Worm (Caenorhabditis elegans): ENCODE results near the gene lsm-7.
A peak's percentile ranks its signal among the peaks of the same experiment; 100 is the strongest.

The lsm-7 gene

DNA sequence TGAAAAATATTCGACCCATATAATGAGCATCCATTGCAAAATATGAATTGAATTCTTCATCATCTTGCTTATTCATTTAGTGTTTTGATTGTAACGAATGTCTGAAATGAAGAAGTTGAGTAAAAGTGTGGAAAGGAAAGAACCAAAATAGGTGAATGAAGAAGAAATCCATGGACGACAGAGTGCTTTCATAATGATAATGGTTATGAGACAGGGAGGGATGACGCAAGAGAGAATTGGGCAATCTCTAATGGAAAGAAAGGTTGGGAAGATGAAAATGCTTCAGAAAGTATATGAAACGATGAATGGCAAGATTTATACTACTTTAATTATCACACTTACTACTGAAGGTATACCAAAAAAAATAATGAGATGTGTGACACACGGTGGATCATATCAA is 29.0 kb upstream of the lsm-7 start, which contains the start of gene ZK596.3:
TSS of gene ZK596.3 (minus strand) at position 101 of the 400 bp plus-strand sequence.
- TF ChIP-seq mab-5 (tag; optimal IDR thresholded peaks at IDR 0.05) (no peak), elt-3 (tag; optimal IDR thresholded peaks at IDR 0.05) (no peak), dmd-4 (tag; optimal IDR thresholded peaks at IDR 0.05) (no peak), sma-3 (GFP tag; optimal IDR thresholded peaks at IDR 0.05) (no peak), ceh-16 (tag; optimal IDR thresholded peaks at IDR 0.05) (no peak)

DNA sequence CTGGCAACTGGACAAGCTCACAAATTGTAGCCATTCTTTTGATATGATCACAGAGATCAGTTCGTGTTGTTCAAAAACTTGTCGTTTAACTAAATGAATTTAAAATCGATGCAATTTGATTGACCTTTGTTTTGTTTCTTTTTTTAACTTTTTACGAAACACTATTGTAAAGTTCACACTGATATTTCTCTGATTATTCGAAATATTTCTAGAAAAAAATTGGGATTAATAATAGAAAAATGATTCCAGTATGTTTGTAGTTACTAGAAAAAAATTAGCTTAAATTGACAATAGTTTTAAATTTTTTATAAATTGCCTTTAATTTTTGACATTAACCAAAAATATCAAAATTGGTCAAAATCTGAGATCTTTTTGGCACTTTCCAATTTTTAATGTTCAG is 24.1 kb upstream of the lsm-7 start, which contains the start of gene ZK596.2:
TSS of gene ZK596.2 (minus strand) at position 101 of the 400 bp plus-strand sequence.
- TF ChIP-seq nhr-129 (tag; optimal IDR thresholded peaks at IDR 0.05): no peak
- TF ChIP-seq skn-1 (tag; optimal IDR thresholded peaks at IDR 0.05): no peak
- no peak for TF ChIP-seq mbf-1 (tag; optimal IDR thresholded peaks at IDR 0.05)
- TF ChIP-seq unc-39 (tag; optimal IDR thresholded peaks at IDR 0.05): no peak
- TF ChIP-seq fos-1 (tag; optimal IDR thresholded peaks at IDR 0.05): no peak
- no peak for TF ChIP-seq aly-2 (tag; optimal IDR thresholded peaks at IDR 0.05)
- no peak for TF ChIP-seq crh-2 (tag; optimal IDR thresholded peaks at IDR 0.05)
- TF ChIP-seq nhr-25 (tag; optimal IDR thresholded peaks at IDR 0.05): no peak
- TF ChIP-seq lin-11 (tag; optimal IDR thresholded peaks at IDR 0.05): no peak
- TF ChIP-seq elt-1 (tag; optimal IDR thresholded peaks at IDR 0.05): no peak
- TF ChIP-seq nhr-21 (tag; optimal IDR thresholded peaks at IDR 0.05): no peak
- TF ChIP-seq nhr-12 (tag; optimal IDR thresholded peaks at IDR 0.05): no peak
- TF ChIP-seq ztf-4 (tag; optimal IDR thresholded peaks at IDR 0.05): no peak
- TF ChIP-seq sma-9 (GFP tag; optimal IDR thresholded peaks at IDR 0.05): no peak
- no peak for TF ChIP-seq sma-9 (tag; optimal IDR thresholded peaks at IDR 0.05)

DNA sequence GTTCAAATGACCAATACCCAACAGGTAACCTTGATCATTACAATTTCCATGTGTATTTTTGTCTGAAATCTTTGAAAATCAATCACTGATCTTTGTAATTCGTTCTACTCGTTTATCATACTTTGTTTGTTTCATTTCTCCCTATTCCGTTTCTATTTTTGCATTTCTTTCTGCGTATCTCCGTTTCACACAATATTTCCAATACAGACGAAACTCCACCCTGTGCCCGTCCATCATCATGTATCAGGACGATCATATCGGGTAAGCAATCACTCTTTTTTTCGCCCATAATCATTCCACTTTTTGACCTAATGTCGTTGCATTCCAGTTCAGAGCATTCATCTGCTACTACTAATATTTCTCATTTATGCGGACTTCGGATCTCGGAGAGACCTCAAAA is 23.6 kb upstream of the lsm-7 start, which contains the start of gene pyk-2:
TSS of gene pyk-2 (plus strand) at position 206 of the 400 bp plus-strand sequence.
- TF ChIP-seq egl-27 (tag; optimal IDR thresholded peaks at IDR 0.05): no peak
- TF ChIP-seq nhr-77 (tag; optimal IDR thresholded peaks at IDR 0.05): no peak
- TF ChIP-seq lin-11 (tag; optimal IDR thresholded peaks at IDR 0.05): no peak
- TF ChIP-seq elt-3 (tag; optimal IDR thresholded peaks at IDR 0.05): no peak
- TF ChIP-seq mab-5 (tag; optimal IDR thresholded peaks at IDR 0.05): no peak
- peak; percentile 70 for TF ChIP-seq fos-1 (tag; optimal IDR thresholded peaks at IDR 0.05)
- TF ChIP-seq aly-2 (tag; optimal IDR thresholded peaks at IDR 0.05): no peak
- TF ChIP-seq sma-3 (GFP tag; optimal IDR thresholded peaks at IDR 0.05): peak; percentile 48
- no peak for TF ChIP-seq zag-1 (tag; optimal IDR thresholded peaks at IDR 0.05)
- no peak for TF ChIP-seq dmd-4 (tag; optimal IDR thresholded peaks at IDR 0.05)
- TF ChIP-seq crh-2 (tag; optimal IDR thresholded peaks at IDR 0.05): peak; percentile 64
- no peak for TF ChIP-seq ztf-11 (tag; optimal IDR thresholded peaks at IDR 0.05)
- no peak for TF ChIP-seq F13H6.1 (tag; optimal IDR thresholded peaks at IDR 0.05)
- peak; percentile 45 for TF ChIP-seq nhr-129 (tag; optimal IDR thresholded peaks at IDR 0.05)
- TF ChIP-seq nhr-12 (tag; optimal IDR thresholded peaks at IDR 0.05): no peak
- TF ChIP-seq Y55F3AM.14 (GFP tag; optimal IDR thresholded peaks at IDR 0.05): no peak
- no peak for TF ChIP-seq ceh-16 (tag; optimal IDR thresholded peaks at IDR 0.05)
- no peak for TF ChIP-seq lsy-2 (tag; optimal IDR thresholded peaks at IDR 0.05)
- TF ChIP-seq nhr-6 (tag; optimal IDR thresholded peaks at IDR 0.05): no peak
- no peak for TF ChIP-seq snpc-4 (tag; optimal IDR thresholded peaks at IDR 0.05)
- TF ChIP-seq sma-9 (GFP tag; optimal IDR thresholded peaks at IDR 0.05): peak; percentile 78
- TF ChIP-seq sma-9 (tag; optimal IDR thresholded peaks at IDR 0.05): no peak
- no peak for TF ChIP-seq nhr-237 (tag; optimal IDR thresholded peaks at IDR 0.05)
- TF ChIP-seq blmp-1 (tag; optimal IDR thresholded peaks at IDR 0.05; ENCODE audit: insufficient read depth): no peak
- no peak for TF ChIP-seq ztf-1 (GFP tag; conservative IDR thresholded peaks at IDR 0.05)

DNA sequence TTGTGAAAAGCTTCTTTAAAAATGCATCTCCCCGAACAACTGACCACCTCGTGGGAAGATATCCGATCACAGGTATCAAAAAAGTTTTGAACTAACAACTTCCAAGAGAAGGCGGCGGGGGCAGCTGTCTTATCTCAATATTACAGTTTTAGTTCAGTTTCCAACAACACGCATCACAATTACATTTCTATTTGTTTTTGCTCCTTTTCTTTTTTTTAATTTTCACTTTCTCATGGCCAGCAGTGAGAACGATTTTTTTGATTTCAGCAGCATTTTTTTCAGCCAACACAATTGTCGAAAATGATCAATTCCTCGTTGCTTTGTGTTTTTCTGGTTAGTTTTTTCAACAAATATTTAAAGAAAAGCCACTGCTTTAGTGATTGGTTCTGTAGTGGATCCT is 20.2 kb upstream of the lsm-7 start, which contains the start of gene ZK593.2:
TSS of gene ZK593.2 (plus strand) at position 301 of the 400 bp plus-strand sequence.
- no peak for TF ChIP-seq gmeb-1 (tag; optimal IDR thresholded peaks at IDR 0.05)
- TF ChIP-seq F13H6.1 (tag; optimal IDR thresholded peaks at IDR 0.05): no peak
- TF ChIP-seq unc-55 (GFP tag; optimal IDR thresholded peaks at IDR 0.05): no peak
- TF ChIP-seq C34F6.9 (tag; optimal IDR thresholded peaks at IDR 0.05): no peak
- TF ChIP-seq nhr-237 (tag; optimal IDR thresholded peaks at IDR 0.05): no peak
- TF ChIP-seq elt-3 (tag; optimal IDR thresholded peaks at IDR 0.05): no peak
- no peak for TF ChIP-seq Y55F3AM.14 (GFP tag; optimal IDR thresholded peaks at IDR 0.05)
- TF ChIP-seq ztf-4 (tag; optimal IDR thresholded peaks at IDR 0.05): no peak
- TF ChIP-seq ceh-82 (tag; optimal IDR thresholded peaks at IDR 0.05): no peak
- TF ChIP-seq aly-2 (tag; optimal IDR thresholded peaks at IDR 0.05): no peak
- no peak for TF ChIP-seq ama-1 (optimal IDR thresholded peaks at IDR 0.05)

Data from whole organism, L2 larva.